Worm (Caenorhabditis elegans) whole organism, late embryonic: ENCODE measurements around the gene tbx-43.
A peak's percentile ranks its signal among the peaks of the same experiment; 100 is the strongest.

Experiments
- C08G9.2 ChIP-seq: sonication (generic microtip); optimal IDR thresholded peaks from 2 replicates; lab custom pipeline; 2016; ENCODE audit warnings: mild to moderate bottlenecking, missing genetic modification characterization, moderate library complexity, missing compliant biosample characterization
- C38D4.7 ChIP-seq: fragments of 200-800 bp; sonication (Bioruptor generic); optimal IDR thresholded peaks from 2 replicates; lab custom pipeline; 2018; ENCODE audit warnings: mild to moderate bottlenecking, missing genetic modification characterization, moderate library complexity, missing compliant biosample characterization
- F13H6.1 ChIP-seq: sonication (generic microtip); optimal IDR thresholded peaks from 2 replicates; lab custom pipeline; 2016; ENCODE audit warnings: missing genetic modification characterization, missing compliant biosample characterization
- K02D7.2 ChIP-seq: sonication (generic microtip); optimal IDR thresholded peaks from 2 replicates; lab custom pipeline; 2017; ENCODE audit warnings: mild to moderate bottlenecking, missing genetic modification characterization, missing compliant biosample characterization
- Y22D7AL.16 ChIP-seq: sonication (generic microtip); optimal IDR thresholded peaks from 2 replicates; lab custom pipeline; 2016; ENCODE audit warnings: missing genetic modification characterization, missing compliant biosample characterization
- ahr-1 ChIP-seq: sonication (generic microtip); optimal IDR thresholded peaks from 2 replicates; lab custom pipeline; 2016; ENCODE audit warnings: missing genetic modification characterization, missing compliant biosample characterization
- ama-1 ChIP-seq: fragments of 150-350 bp; optimal IDR thresholded peaks from 2 replicates; lab custom pipeline; 2014
- ceh-22 ChIP-seq: sonication (generic microtip); optimal IDR thresholded peaks from 2 replicates; lab custom pipeline; 2017; ENCODE audit warnings: missing biosample characterization, missing genetic modification characterization
- ceh-45 ChIP-seq: fragments of 200-800 bp; sonication (Bioruptor generic); IDR thresholded peaks from 2 replicates; pipeline ENCODE4 v1.3.6; 2022; ENCODE audit warnings: missing genetic modification reagents, missing genetic modification characterization, missing compliant biosample characterization
- ceh-48 ChIP-seq: sonication (generic microtip); optimal IDR thresholded peaks from 2 replicates; lab custom pipeline; 2016; ENCODE audit warnings: missing genetic modification characterization, inconsistent platforms, missing compliant biosample characterization
- ceh-6 ChIP-seq: fragments of 200-800 bp; sonication (Bioruptor generic); optimal IDR thresholded peaks from 2 replicates; lab custom pipeline; 2018; ENCODE audit warnings: mild to moderate bottlenecking, missing genetic modification characterization, missing compliant biosample characterization
- dmd-4 ChIP-seq: sonication (generic microtip); optimal IDR thresholded peaks from 2 replicates; lab custom pipeline; 2016; ENCODE audit warnings: borderline replicate concordance, missing genetic modification characterization, missing compliant biosample characterization
- elt-2 ChIP-seq: sonication (generic microtip); optimal IDR thresholded peaks from 2 replicates; lab custom pipeline; 2016; ENCODE audit warnings: missing genetic modification reagents, missing genetic modification characterization, missing compliant biosample characterization
- ets-4 ChIP-seq: sonication (generic microtip); optimal IDR thresholded peaks from 2 replicates; lab custom pipeline; 2016; ENCODE audit warnings: missing genetic modification characterization, missing compliant biosample characterization
- eyg-1 ChIP-seq: sonication (generic microtip); optimal IDR thresholded peaks from 2 replicates; lab custom pipeline; 2016; ENCODE audit warnings: missing genotype, missing genetic modification characterization, missing compliant biosample characterization
- fkh-10 ChIP-seq: fragments of 150-350 bp; optimal IDR thresholded peaks from 2 replicates; lab custom pipeline; 2014; ENCODE audit warnings: missing biosample characterization, missing genetic modification reagents, missing genetic modification characterization
- gmeb-2 ChIP-seq: sonication (generic microtip); optimal IDR thresholded peaks from 2 replicates; lab custom pipeline; 2016; ENCODE audit warnings: missing genetic modification characterization, inconsistent platforms, missing compliant biosample characterization
- hlh-13 ChIP-seq: fragments of 200-800 bp; sonication (Bioruptor generic); optimal IDR thresholded peaks from 2 replicates; lab custom pipeline; 2018; ENCODE audit warnings: mild to moderate bottlenecking, missing genetic modification characterization, missing compliant biosample characterization
- hlh-15 ChIP-seq: sonication (generic microtip); optimal IDR thresholded peaks from 2 replicates; lab custom pipeline; 2016; ENCODE audit warnings: missing genetic modification characterization, missing compliant biosample characterization
- hlh-8 ChIP-seq: sonication (generic microtip); optimal IDR thresholded peaks from 2 replicates; lab custom pipeline; 2016; ENCODE audit warnings: missing genotype, missing genetic modification characterization, missing compliant biosample characterization
- lim-6 ChIP-seq: sonication (generic microtip); optimal IDR thresholded peaks from 2 replicates; lab custom pipeline; 2016; ENCODE audit warnings: missing genetic modification characterization, missing compliant biosample characterization
- lin-11 ChIP-seq: fragments of 200-800 bp; sonication (Bioruptor generic); optimal IDR thresholded peaks from 2 replicates; lab custom pipeline; 2018; ENCODE audit warnings: mild to moderate bottlenecking, missing genetic modification characterization, missing compliant biosample characterization
- mec-3 ChIP-seq: sonication (generic microtip); optimal IDR thresholded peaks from 2 replicates; lab custom pipeline; 2016; ENCODE audit warnings: borderline replicate concordance, missing genetic modification characterization, missing compliant biosample characterization
- nfya-1 ChIP-seq: sonication (generic microtip); optimal IDR thresholded peaks from 2 replicates; lab custom pipeline; 2017; ENCODE audit warnings: missing genetic modification characterization, mild to moderate bottlenecking, missing compliant biosample characterization, antibody characterized with exemption, moderate library complexity
- pat-9 ChIP-seq: fragments of 200-800 bp; sonication (Bioruptor generic); optimal IDR thresholded peaks from 2 replicates; lab custom pipeline; 2018; ENCODE audit warnings: mild to moderate bottlenecking, missing genetic modification characterization, moderate library complexity, missing compliant biosample characterization
- pros-1 ChIP-seq: fragments of 150-350 bp; optimal IDR thresholded peaks from 2 replicates; lab custom pipeline; 2014; ENCODE audit warnings: missing biosample characterization, missing genetic modification reagents, missing genetic modification characterization
- ref-2 ChIP-seq: sonication (generic microtip); optimal IDR thresholded peaks from 2 replicates; lab custom pipeline; 2016; ENCODE audit warnings: missing genetic modification characterization, missing compliant biosample characterization
- rnt-1 ChIP-seq: sonication (generic microtip); optimal IDR thresholded peaks from 2 replicates; lab custom pipeline; 2016; ENCODE audit warnings: missing genetic modification characterization, missing compliant biosample characterization
- sox-2 ChIP-seq: fragments of 200-800 bp; sonication (Bioruptor generic); IDR thresholded peaks from 2 replicates; pipeline ENCODE4 v1.3.6; 2022; ENCODE audit warnings: missing genetic modification reagents, missing genetic modification characterization, missing compliant biosample characterization
- tbx-7 ChIP-seq: sonication (generic microtip); optimal IDR thresholded peaks from 2 replicates; lab custom pipeline; 2016; ENCODE audit warnings: missing genotype, missing genetic modification characterization, missing compliant biosample characterization
- ttx-3 ChIP-seq: sonication (generic microtip); optimal IDR thresholded peaks from 2 replicates; lab custom pipeline; 2016; ENCODE audit warnings: missing genetic modification reagents, missing genetic modification characterization, missing compliant biosample characterization
- unc-42 ChIP-seq: sonication (generic microtip); optimal IDR thresholded peaks from 2 replicates; lab custom pipeline; 2016; ENCODE audit warnings: missing genotype, missing genetic modification characterization, missing compliant biosample characterization
- unc-55 ChIP-seq: sonication (generic microtip); optimal IDR thresholded peaks from 2 replicates; lab custom pipeline; 2017; ENCODE audit warnings: missing biosample characterization, missing genetic modification reagents, missing genetic modification characterization
- unc-86 ChIP-seq: sonication (generic microtip); optimal IDR thresholded peaks from 2 replicates; lab custom pipeline; 2016; ENCODE audit warnings: missing genetic modification characterization, missing compliant biosample characterization
- ztf-16 ChIP-seq: sonication (generic microtip); optimal IDR thresholded peaks from 2 replicates; lab custom pipeline; 2017; ENCODE audit warnings: missing genetic modification characterization, missing compliant biosample characterization

tbx-43 gene

ce11 chrIII:1794100-1794499 lies 24.2 kb upstream of the tbx-43 start:
- TF ChIP-seq hlh-15 (no peak), ets-4 (tag; lab: Kevin White, UChicago) (no peak), K02D7.2 (tag; lab: Kevin White, UChicago) (no peak), sox-2 (GFP tag; lab: Robert Waterston, UW) (no peak), hlh-8 (tag; lab: Kevin White, UChicago) (no peak), F13H6.1 (tag; lab: Kevin White, UChicago) (no peak), ceh-6 (GFP tag; lab: Kevin White, UChicago) (no peak)
- TF ChIP-seq, all 69 proteins: peak for 0

DNA sequence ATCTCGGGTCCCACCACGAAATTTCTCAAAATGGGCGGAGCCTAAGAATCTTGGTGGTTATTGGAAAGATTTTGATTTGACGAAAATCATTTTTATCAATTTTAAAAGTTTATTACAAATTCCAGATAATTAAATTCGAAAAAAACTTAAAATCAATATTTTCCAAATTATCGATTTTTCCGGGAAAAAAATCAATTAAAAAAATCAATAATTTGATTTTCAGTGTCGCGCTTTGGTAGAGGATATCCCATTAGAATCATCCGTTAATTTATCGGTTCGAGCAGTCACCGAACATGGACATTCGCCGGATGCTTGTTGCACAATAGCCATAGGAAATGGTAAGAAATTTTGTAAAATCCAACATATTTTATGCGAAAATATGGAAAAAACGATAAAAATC lies 23.5 kb upstream of the tbx-43 start:
- no peak for TF ChIP-seq gmeb-2 (tag; lab: Kevin White, UChicago)
- no peak for TF ChIP-seq ahr-1 (tag; lab: Kevin White, UChicago)
- TF ChIP-seq nfya-1 (tag; lab: Kevin White, UChicago): no peak
- peak; percentile 34 for TF ChIP-seq ceh-48 (tag; lab: Kevin White, UChicago)
- TF ChIP-seq unc-55: no peak
- no peak for TF ChIP-seq ama-1
- no peak for TF ChIP-seq dmd-4 (tag; lab: Kevin White, UChicago)

DNA sequence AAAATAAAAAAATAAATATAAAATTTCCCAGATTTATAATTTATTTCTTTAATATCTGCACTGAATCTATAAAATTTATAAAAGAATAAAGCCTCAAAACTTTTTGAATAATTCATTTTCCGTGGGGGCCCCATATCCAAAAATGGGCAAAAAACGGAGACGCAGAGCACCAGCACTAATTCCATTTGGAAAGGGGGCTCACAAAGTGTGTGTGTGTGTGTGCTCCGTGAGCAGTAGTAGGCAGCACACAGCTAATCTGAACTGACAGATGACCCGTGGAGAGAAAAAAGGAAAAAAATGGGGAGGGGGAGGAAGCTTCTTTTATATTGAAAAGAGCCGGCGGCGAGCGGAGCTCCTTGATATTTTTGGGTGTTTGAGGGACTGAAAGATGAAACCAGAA lies 22.1 kb upstream of the tbx-43 start:
- no peak for TF ChIP-seq ref-2
- TF ChIP-seq unc-42 (tag; lab: Kevin White, UChicago): peak; percentile 90

DNA sequence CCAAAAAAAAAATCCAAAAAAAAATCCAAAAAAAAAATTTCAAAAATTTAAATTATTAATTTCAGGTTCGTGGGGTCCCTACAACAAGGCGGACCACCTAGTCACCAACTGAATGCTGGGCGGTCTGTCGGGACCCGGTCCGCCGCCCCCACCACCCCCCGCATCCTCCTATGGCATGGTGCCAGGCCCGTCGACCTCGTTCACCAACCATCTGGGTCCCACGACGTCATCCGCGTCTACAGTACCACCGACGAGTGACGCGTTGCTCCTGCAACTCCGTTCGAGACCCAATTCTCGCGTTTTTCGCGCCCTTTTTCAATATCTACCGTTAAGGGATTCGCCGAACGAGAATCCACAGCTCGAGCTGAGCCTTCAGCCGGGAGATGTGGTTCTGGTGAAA lies 19.1 kb upstream of the tbx-43 start:
- TF ChIP-seq lim-6 (tag; lab: Kevin White, UChicago) (no peak), ama-1 (no peak), C38D4.7 (GFP tag; lab: Kevin White, UChicago) (no peak), ceh-22 (no peak), elt-2 (tag; lab: Kevin White, UChicago) (no peak), ceh-45 (no peak), hlh-13 (GFP tag; lab: Kevin White, UChicago) (no peak), ttx-3 (tag; lab: Kevin White, UChicago) (no peak), unc-86 (no peak)
- TF ChIP-seq, all 69 proteins: peak for 0

DNA sequence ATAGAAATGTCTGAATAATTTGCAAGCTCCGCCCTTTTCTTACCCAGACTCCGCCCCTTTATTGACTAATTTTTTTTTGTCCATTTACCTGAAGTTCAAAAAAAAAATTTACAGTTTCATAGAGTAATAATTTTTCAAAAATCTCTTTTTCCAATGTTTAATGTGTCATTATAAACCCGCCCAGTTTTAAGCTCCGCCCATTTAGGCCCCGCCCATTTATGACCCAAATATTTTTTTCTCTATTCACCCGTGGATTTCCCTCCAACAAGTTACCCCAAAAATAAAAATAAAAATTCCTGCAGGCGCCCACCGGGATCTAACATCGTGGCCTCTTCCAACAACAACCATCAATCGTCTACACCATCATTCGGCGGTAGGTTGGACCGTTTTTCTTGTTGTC lies 18.1 kb upstream of the tbx-43 start, which contains the start of gene rimb-1:
rimb-1 (plus strand) TSS at position 301 of the 400 bp plus-strand sequence.
- TF ChIP-seq fkh-10 (GFP tag; lab: Kevin White, UChicago): no peak
- no peak for TF ChIP-seq pros-1 (tag; lab: Kevin White, UChicago)
- TF ChIP-seq hlh-13 (GFP tag; lab: Kevin White, UChicago): no peak
- TF ChIP-seq ztf-16 (tag; lab: Kevin White, UChicago): no peak
- no peak for TF ChIP-seq F13H6.1 (tag; lab: Kevin White, UChicago)
- no peak for TF ChIP-seq mec-3 (tag; lab: Kevin White, UChicago)
- TF ChIP-seq lin-11: no peak
- no peak for TF ChIP-seq pat-9
- TF ChIP-seq eyg-1: no peak
- no peak for TF ChIP-seq C08G9.2
- TF ChIP-seq Y22D7AL.16 (tag; lab: Kevin White, UChicago): no peak
- no peak for TF ChIP-seq sox-2 (GFP tag; lab: Robert Waterston, UW)
- no peak for TF ChIP-seq dmd-4 (tag; lab: Kevin White, UChicago)
- TF ChIP-seq tbx-7 (tag; lab: Kevin White, UChicago): no peak
- TF ChIP-seq rnt-1 (tag; lab: Kevin White, UChicago): no peak
